Worm (Caenorhabditis elegans): ENCODE data around the gene eef-1A.1.

eef-1A.1 gene

DNA sequence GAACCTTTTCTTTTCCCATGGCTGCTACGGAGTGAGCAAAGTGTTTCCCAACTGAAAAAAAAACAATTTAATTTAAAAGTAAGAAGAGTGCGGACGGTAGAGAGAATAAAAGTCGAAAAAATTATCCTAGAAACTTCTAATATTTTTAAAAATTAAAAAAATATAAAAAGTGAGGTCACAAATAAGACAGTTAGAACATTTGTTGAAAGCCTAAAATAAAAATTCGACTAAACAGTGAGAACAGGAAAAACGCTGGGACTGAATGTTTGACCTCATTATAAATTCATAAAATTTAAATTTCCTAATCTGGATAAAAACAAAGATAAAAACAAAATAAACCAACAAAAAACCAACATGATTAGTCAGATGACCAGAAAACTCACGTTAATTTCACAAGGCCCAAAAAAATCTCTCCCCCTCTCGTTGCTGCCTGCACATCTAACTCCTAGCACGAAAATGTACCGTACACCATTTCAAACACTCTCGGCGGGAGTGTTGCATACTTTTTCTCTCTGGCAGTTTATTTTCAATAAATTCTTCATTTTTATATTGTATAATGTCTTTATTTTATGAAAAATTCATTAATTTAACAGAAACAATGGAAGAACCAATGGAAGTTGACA lies at the start of gene eef-1A.1, which contains the start of gene rfc-4:
eef-1A.1 (minus strand) TSS at position 51 of the 623 bp plus-strand sequence.
rfc-4 (plus strand) TSS at position 592 of the 623 bp plus-strand sequence.
- TF ChIP-seq tbx-37 (GFP tag; conservative IDR thresholded peaks at IDR 0.05) (peak; percentile 59), ets-7 (tag; optimal IDR thresholded peaks at IDR 0.05) (no peak), ama-1 (optimal IDR thresholded peaks at IDR 0.05) (no peak), tbx-11 (GFP tag; IDR thresholded peaks at IDR 0.05) (no peak), flt-1 (GFP tag; IDR thresholded peaks at IDR 0.05) (peak; percentile 84), sea-1 (GFP tag; conservative IDR thresholded peaks at IDR 0.05) (no peak), B0310.2 (tag; optimal IDR thresholded peaks at IDR 0.05) (no peak), hnd-1 (tag; optimal IDR thresholded peaks at IDR 0.05) (peak; percentile 50), hmbx-1 (tag; optimal IDR thresholded peaks at IDR 0.05) (peak; percentile 9), ceh-13 (GFP tag; optimal IDR thresholded peaks at IDR 0.05) (no peak), F13C5.2 (tag; optimal IDR thresholded peaks at IDR 0.05) (peak; percentile 89), scrt-1 (GFP tag; IDR thresholded peaks at IDR 0.05) (no peak), tra-4 (tag; optimal IDR thresholded peaks at IDR 0.05) (no peak), hmg-4 (GFP tag; optimal IDR thresholded peaks at IDR 0.05) (peak; percentile 61), aly-1 (tag; optimal IDR thresholded peaks at IDR 0.05) (no peak), ceh-36 (tag; optimal IDR thresholded peaks at IDR 0.05) (peak; percentile 7), pes-1 (GFP tag; IDR thresholded peaks at IDR 0.05) (no peak; the same call in 1 of the 2 replicates)

DNA sequence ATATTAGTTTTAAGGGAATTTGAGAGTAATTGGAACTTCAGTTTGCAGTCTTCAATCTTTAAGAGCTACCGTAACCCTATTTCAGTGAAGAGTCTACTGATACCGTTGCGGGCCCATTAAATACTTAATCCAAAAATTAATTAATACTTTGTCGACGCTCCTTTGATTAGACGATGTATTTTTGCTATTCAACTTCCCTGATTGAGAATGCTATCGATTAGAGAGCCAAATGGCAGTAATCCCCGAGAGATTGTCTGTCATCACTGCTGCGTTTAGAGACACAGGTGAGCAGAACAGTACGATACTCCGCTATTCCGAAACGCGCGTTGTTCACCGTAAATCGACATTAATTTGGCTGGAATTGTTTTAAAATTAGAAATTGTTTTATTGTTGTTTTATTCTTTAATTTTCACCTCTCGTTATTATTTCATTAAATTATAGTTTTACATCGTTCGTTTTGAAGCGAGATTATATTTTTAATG lies 49.7 kb upstream of the eef-1A.1 start, which contains the start of gene rfl-1:
rfl-1 (plus strand) TSS at position 51 of the 482 bp plus-strand sequence.
- TF ChIP-seq ets-7 (tag; optimal IDR thresholded peaks at IDR 0.05) = no peak
- TF ChIP-seq B0310.2 (tag; optimal IDR thresholded peaks at IDR 0.05) = no peak
- TF ChIP-seq ceh-13 (GFP tag; optimal IDR thresholded peaks at IDR 0.05) = no peak
- TF ChIP-seq F13C5.2 (tag; optimal IDR thresholded peaks at IDR 0.05) = no peak
- TF ChIP-seq hmbx-1 (tag; optimal IDR thresholded peaks at IDR 0.05) = no peak
- no peak for TF ChIP-seq tbx-11 (GFP tag; IDR thresholded peaks at IDR 0.05)

DNA sequence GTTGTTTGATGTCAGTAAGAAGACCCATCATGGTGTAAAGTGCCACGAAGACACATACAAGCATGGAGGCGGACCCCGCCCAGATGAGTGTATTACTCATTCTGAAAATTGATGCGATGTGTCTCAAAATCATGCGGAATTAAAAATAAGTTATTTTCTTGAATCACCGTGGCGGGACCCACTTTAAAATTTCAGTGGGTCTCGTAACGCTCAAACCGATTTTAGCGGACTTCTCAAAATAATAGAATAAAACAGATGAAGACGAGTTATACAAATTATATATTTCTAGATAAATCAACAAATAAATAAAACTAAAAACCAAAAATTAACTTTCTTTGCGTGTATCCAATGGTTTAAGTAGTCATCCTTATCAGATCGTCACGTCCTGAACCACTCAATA lies 49.0 kb upstream of the eef-1A.1 start, which contains the start of gene col-8:
col-8 (minus strand) TSS at position 101 of the 400 bp plus-strand sequence.
- TF ChIP-seq ama-1 (optimal IDR thresholded peaks at IDR 0.05) (no peak), ets-7 (tag; optimal IDR thresholded peaks at IDR 0.05) (no peak), aly-1 (tag; optimal IDR thresholded peaks at IDR 0.05) (no peak), tbx-37 (GFP tag; conservative IDR thresholded peaks at IDR 0.05) (no peak), pes-1 (GFP tag; IDR thresholded peaks at IDR 0.05) (no peak), B0310.2 (tag; optimal IDR thresholded peaks at IDR 0.05) (no peak), flt-1 (GFP tag; IDR thresholded peaks at IDR 0.05) (no peak), hmbx-1 (tag; optimal IDR thresholded peaks at IDR 0.05) (no peak), ceh-13 (GFP tag; optimal IDR thresholded peaks at IDR 0.05) (no peak), hmg-4 (GFP tag; optimal IDR thresholded peaks at IDR 0.05) (no peak), tbx-11 (GFP tag; IDR thresholded peaks at IDR 0.05) (no peak), sea-1 (GFP tag; conservative IDR thresholded peaks at IDR 0.05) (no peak), ceh-36 (tag; optimal IDR thresholded peaks at IDR 0.05) (no peak)

DNA sequence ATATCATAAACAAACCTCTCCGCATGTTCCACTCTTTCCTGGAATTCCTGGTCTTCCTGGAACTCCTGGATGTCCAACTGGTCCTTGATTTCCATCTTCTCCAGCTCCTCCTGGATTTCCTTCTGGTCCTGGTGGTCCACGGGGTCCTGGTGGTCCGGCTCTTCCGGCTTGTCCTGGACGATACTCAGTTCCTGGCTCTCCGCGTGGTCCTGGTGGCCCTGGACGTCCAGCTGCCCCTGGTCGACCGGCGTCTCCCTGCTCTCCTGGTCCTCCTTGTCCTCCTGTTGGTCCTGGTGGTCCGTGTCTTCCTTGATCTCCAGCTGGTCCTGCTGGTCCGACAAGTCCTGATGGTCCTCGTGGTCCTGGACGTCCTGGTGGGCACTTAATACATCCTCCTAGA lies 48.2 kb upstream of the eef-1A.1 start:
- TF ChIP-seq ama-1 (optimal IDR thresholded peaks at IDR 0.05) (no peak), flt-1 (GFP tag; IDR thresholded peaks at IDR 0.05) (no peak), ets-7 (tag; optimal IDR thresholded peaks at IDR 0.05) (no peak), ceh-13 (GFP tag; optimal IDR thresholded peaks at IDR 0.05) (no peak), B0310.2 (tag; optimal IDR thresholded peaks at IDR 0.05) (no peak), sea-1 (GFP tag; conservative IDR thresholded peaks at IDR 0.05) (no peak), F13C5.2 (tag; optimal IDR thresholded peaks at IDR 0.05) (no peak), hnd-1 (tag; optimal IDR thresholded peaks at IDR 0.05) (no peak)

DNA sequence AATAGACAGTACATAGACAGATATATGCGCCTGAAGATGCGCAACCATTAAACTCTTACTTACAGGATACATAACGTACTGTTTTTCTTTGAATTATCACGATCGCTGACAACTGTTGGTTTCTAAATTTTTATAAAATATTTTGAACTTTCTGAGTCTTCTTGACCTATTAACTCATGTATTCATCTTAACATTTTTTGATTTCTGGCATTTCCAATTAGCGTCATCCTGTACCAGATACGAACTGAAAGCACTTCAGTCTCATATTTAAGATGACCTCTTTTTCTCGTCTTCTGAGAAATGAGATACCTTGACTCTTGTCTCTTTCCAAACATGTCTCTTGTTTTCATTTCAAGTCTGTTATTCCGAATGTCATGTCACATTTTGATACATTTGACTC lies 42.3 kb upstream of the eef-1A.1 start:
- no peak for TF ChIP-seq hmg-4 (GFP tag; optimal IDR thresholded peaks at IDR 0.05)
- TF ChIP-seq scrt-1 (GFP tag; IDR thresholded peaks at IDR 0.05) = no peak
- TF ChIP-seq ama-1 (optimal IDR thresholded peaks at IDR 0.05) = no peak
- no peak for TF ChIP-seq ceh-36 (tag; optimal IDR thresholded peaks at IDR 0.05)
- TF ChIP-seq B0310.2 (tag; optimal IDR thresholded peaks at IDR 0.05) = no peak
- no peak for TF ChIP-seq F13C5.2 (tag; optimal IDR thresholded peaks at IDR 0.05)
- no peak for TF ChIP-seq ets-7 (tag; optimal IDR thresholded peaks at IDR 0.05)
- TF ChIP-seq hmbx-1 (tag; optimal IDR thresholded peaks at IDR 0.05) = no peak
- no peak for TF ChIP-seq pes-1 (GFP tag; IDR thresholded peaks at IDR 0.05)
- TF ChIP-seq sea-1 (GFP tag; conservative IDR thresholded peaks at IDR 0.05) = no peak
- TF ChIP-seq hnd-1 (tag; optimal IDR thresholded peaks at IDR 0.05) = no peak
- TF ChIP-seq tbx-11 (GFP tag; IDR thresholded peaks at IDR 0.05) = no peak

DNA sequence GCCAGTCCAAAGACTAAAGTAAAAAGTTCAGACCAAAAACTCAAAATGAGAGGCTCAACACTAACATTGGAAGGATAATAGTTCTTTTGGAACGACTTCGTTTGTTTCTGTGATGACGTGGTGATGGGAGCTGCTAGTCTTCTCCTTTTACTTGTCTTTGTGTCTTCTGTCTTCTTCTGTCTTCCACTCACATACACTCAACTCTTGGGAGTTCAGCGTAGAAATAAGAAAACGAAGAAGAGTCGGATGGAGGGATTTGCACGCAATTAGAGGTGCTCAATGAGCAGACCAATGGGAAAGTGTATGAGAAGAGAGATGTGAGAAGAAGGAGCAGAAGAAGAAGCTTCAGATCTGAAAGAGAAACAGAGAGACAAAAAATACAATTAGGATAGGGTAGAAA lies 40.5 kb upstream of the eef-1A.1 start:
- TF ChIP-seq pes-1 (GFP tag; IDR thresholded peaks at IDR 0.05) = no peak
- TF ChIP-seq hnd-1 (tag; optimal IDR thresholded peaks at IDR 0.05) = no peak
- TF ChIP-seq ceh-36 (tag; optimal IDR thresholded peaks at IDR 0.05) = no peak
- no peak for TF ChIP-seq tbx-37 (GFP tag; conservative IDR thresholded peaks at IDR 0.05)
- no peak for TF ChIP-seq sea-1 (GFP tag; conservative IDR thresholded peaks at IDR 0.05)
- TF ChIP-seq F13C5.2 (tag; optimal IDR thresholded peaks at IDR 0.05) = no peak
- no peak for TF ChIP-seq tbx-11 (GFP tag; IDR thresholded peaks at IDR 0.05)
- no peak for TF ChIP-seq flt-1 (GFP tag; IDR thresholded peaks at IDR 0.05)
- no peak for TF ChIP-seq aly-1 (tag; optimal IDR thresholded peaks at IDR 0.05)
- no peak for TF ChIP-seq ama-1 (optimal IDR thresholded peaks at IDR 0.05)
- no peak for TF ChIP-seq scrt-1 (GFP tag; IDR thresholded peaks at IDR 0.05)
- TF ChIP-seq ceh-13 (GFP tag; optimal IDR thresholded peaks at IDR 0.05) = no peak
- no peak for TF ChIP-seq tra-4 (tag; optimal IDR thresholded peaks at IDR 0.05)
- no peak for TF ChIP-seq ets-7 (tag; optimal IDR thresholded peaks at IDR 0.05)
- TF ChIP-seq hmg-4 (GFP tag; optimal IDR thresholded peaks at IDR 0.05) = no peak
- no peak for TF ChIP-seq hmbx-1 (tag; optimal IDR thresholded peaks at IDR 0.05)
- no peak for TF ChIP-seq B0310.2 (tag; optimal IDR thresholded peaks at IDR 0.05)

DNA sequence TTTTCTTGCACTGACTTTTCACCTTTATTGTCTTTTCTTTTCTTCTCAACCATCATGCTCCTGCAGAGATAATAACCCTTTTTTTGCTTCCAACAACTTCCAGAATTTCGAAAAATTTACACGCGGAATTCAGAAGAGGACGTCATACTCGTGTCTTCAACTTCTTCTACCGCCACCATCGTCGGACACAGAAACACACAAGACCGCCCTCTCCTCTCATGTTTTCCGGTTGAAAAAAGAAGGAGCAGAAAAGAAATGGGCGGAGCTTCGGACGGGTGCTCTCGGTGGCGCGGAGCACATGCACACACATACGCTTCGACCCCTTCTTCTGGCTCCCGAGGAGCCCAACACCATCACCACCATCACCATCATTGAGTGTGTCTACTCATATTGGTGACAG lies 37.3 kb upstream of the eef-1A.1 start, which contains the start of gene lgc-38:
lgc-38 (plus strand) TSS at position 301 of the 400 bp plus-strand sequence.
- TF ChIP-seq scrt-1 (GFP tag; IDR thresholded peaks at IDR 0.05) (no peak), ceh-36 (tag; optimal IDR thresholded peaks at IDR 0.05) (no peak), ama-1 (optimal IDR thresholded peaks at IDR 0.05) (no peak), F13C5.2 (tag; optimal IDR thresholded peaks at IDR 0.05) (no peak), sea-1 (GFP tag; conservative IDR thresholded peaks at IDR 0.05) (no peak), flt-1 (GFP tag; IDR thresholded peaks at IDR 0.05) (no peak), hmg-4 (GFP tag; optimal IDR thresholded peaks at IDR 0.05) (no peak), B0310.2 (tag; optimal IDR thresholded peaks at IDR 0.05) (no peak), pes-1 (GFP tag; IDR thresholded peaks at IDR 0.05) (no peak), tra-4 (tag; optimal IDR thresholded peaks at IDR 0.05) (no peak), hnd-1 (tag; optimal IDR thresholded peaks at IDR 0.05) (no peak), ets-7 (tag; optimal IDR thresholded peaks at IDR 0.05) (no peak)

Measured in whole organism, early embryonic.